Fruit fly (Drosophila melanogaster) whole organism, embryonic: ENCODE data around the gene ben.

Source experiments
- Bteb2 ChIP-seq: fragments of 200-800 bp; sonication (Bioruptor generic); optimal IDR thresholded peaks from 2 replicates; lab custom pipeline; 2016; ENCODE audit warnings: missing biosample characterization, missing genetic modification characterization
- CG10209 ChIP-seq: fragments of 200-800 bp; sonication (Bioruptor generic); optimal IDR thresholded peaks from 3 replicates; lab custom pipeline; 2017; ENCODE audit warnings: missing biosample characterization, mild to moderate bottlenecking, missing genetic modification characterization, missing genetic modification reagents
- CG11093 ChIP-seq: fragments of 200-800 bp; sonication (Bioruptor generic); IDR thresholded peaks from 3 replicates; pipeline ENCODE4 v1.3.6; 2022; ENCODE audit warnings: missing biosample characterization, missing genetic modification characterization
- CG13287 ChIP-seq: fragments of 200-800 bp; sonication (Bioruptor generic); IDR thresholded peaks from 2 replicates; pipeline ENCODE4 v1.3.6; 2022; ENCODE audit warnings: missing biosample characterization, missing genetic modification characterization; ENCODE audit not compliant: partially characterized antibody
- CG15514 ChIP-seq: fragments of 200-800 bp; sonication (Bioruptor generic); optimal IDR thresholded peaks from 3 replicates; lab custom pipeline; 2017; ENCODE audit warnings: missing biosample characterization, missing genetic modification characterization, mild to moderate bottlenecking, moderate library complexity, missing genetic modification reagents
- CG15601 ChIP-seq: fragments of 200-800 bp; sonication (Bioruptor generic); optimal IDR thresholded peaks from 3 replicates; lab custom pipeline; 2019; ENCODE audit warnings: missing biosample characterization, mild to moderate bottlenecking, missing genetic modification characterization, moderate library complexity
- CG1603 ChIP-seq: fragments of 200-800 bp; sonication (Bioruptor generic); optimal IDR thresholded peaks from 2 replicates; lab custom pipeline; 2019; ENCODE audit warnings: missing biosample characterization, mild to moderate bottlenecking, missing genetic modification characterization, moderate library complexity
- CG17568 ChIP-seq: fragments of 200-800 bp; sonication (Bioruptor generic); optimal IDR thresholded peaks from 2 replicates; lab custom pipeline; 2018; ENCODE audit warnings: missing biosample characterization, mild to moderate bottlenecking, missing genetic modification characterization, moderate library complexity
- CG17802 ChIP-seq: fragments of 200-800 bp; sonication (Bioruptor generic); optimal IDR thresholded peaks from 2 replicates; lab custom pipeline; 2018; ENCODE audit warnings: missing biosample characterization, mild to moderate bottlenecking, missing genetic modification characterization, moderate library complexity
- CG18262 ChIP-seq: fragments of 200-800 bp; optimal IDR thresholded peaks from 3 replicates; lab custom pipeline; 2019; ENCODE audit warnings: missing biosample characterization, mild to moderate bottlenecking, missing genetic modification characterization, moderate library complexity
- CG1832 ChIP-seq: fragments of 200-800 bp; sonication (Bioruptor generic); optimal IDR thresholded peaks from 2 replicates; lab custom pipeline; 2017; ENCODE audit warnings: missing biosample characterization, mild to moderate bottlenecking, missing genetic modification characterization, inconsistent platforms
- CG2116 ChIP-seq: fragments of 200-800 bp; sonication (Bioruptor generic); optimal IDR thresholded peaks from 3 replicates; lab custom pipeline; 2018; ENCODE audit warnings: missing biosample characterization, mild to moderate bottlenecking, missing genetic modification characterization
- CG2889 ChIP-seq: fragments of 200-800 bp; sonication (Bioruptor generic); IDR thresholded peaks from 3 replicates; pipeline ENCODE4 v1.3.6; 2022; ENCODE audit warnings: missing biosample characterization, missing genetic modification characterization
- CG3847 ChIP-seq: fragments of 200-800 bp; sonication (Bioruptor generic); IDR thresholded peaks from 2 replicates; pipeline ENCODE4 v1.3.6; 2022; ENCODE audit warnings: missing biosample characterization, missing genetic modification characterization
- CG4360 ChIP-seq: fragments of 200-800 bp; sonication (Bioruptor generic); IDR thresholded peaks from 2 replicates; pipeline ENCODE4 v1.3.6; 2022; ENCODE audit warnings: missing biosample characterization, missing genetic modification characterization
- CG4820 ChIP-seq: fragments of 200-800 bp; sonication (Bioruptor generic); optimal IDR thresholded peaks from 3 replicates; lab custom pipeline; 2016; ENCODE audit warnings: missing biosample characterization, missing genetic modification characterization
- CG6254 ChIP-seq: fragments of 200-800 bp; sonication (Bioruptor generic); optimal IDR thresholded peaks from 3 replicates; lab custom pipeline; 2017; ENCODE audit warnings: mild to moderate bottlenecking, missing biosample characterization, missing genetic modification reagents, missing genetic modification characterization
- CG7745 ChIP-seq: fragments of 200-800 bp; sonication (Bioruptor generic); optimal IDR thresholded peaks from 2 replicates; lab custom pipeline; 2018; ENCODE audit warnings: missing biosample characterization, mild to moderate bottlenecking, missing genetic modification characterization, moderate library complexity
- Doc3 ChIP-seq: fragments of 200-800 bp; sonication (Bioruptor generic); IDR thresholded peaks from 3 replicates; pipeline ENCODE4 v1.3.6; 2022; ENCODE audit warnings: missing biosample characterization, missing genetic modification characterization; ENCODE audit not compliant: partially characterized antibody
- Drgx ChIP-seq: fragments of 200-800 bp; sonication (Bioruptor generic); IDR thresholded peaks from 2 replicates; pipeline ENCODE4 v1.3.6; 2022; ENCODE audit warnings: missing biosample characterization, missing genetic modification characterization
- H15 ChIP-seq: fragments of 200-800 bp; sonication (Bioruptor generic); IDR thresholded peaks from 3 replicates; pipeline ENCODE4 v1.3.6; 2022; ENCODE audit warnings: missing biosample characterization, missing genetic modification characterization
- Hsf ChIP-seq: fragments of 200-800 bp; sonication (Bioruptor generic); optimal IDR thresholded peaks from 3 replicates; lab custom pipeline; 2016; ENCODE audit warnings: missing biosample characterization, missing genetic modification characterization
- Nf-YB ChIP-seq: fragments of 200-800 bp; sonication (Bioruptor generic); optimal IDR thresholded peaks from 3 replicates; lab custom pipeline; 2019; ENCODE audit warnings: missing biosample characterization, mild to moderate bottlenecking, missing genetic modification characterization, moderate library complexity
- Pdp1 ChIP-seq, 2 experiments: fragments of 200-800 bp; sonication (Bioruptor generic); optimal IDR thresholded peaks; 3 replicates each; lab custom pipeline; 2016; ENCODE audit warnings: missing biosample characterization in 2 of 2, missing genetic modification characterization in 2 of 2, mild to moderate bottlenecking in 1 of 2, moderate library complexity in 1 of 2
- Side ChIP-seq: fragments of 200-800 bp; sonication (Bioruptor generic); optimal IDR thresholded peaks from 2 replicates; lab custom pipeline; 2016; ENCODE audit warnings: missing biosample characterization, missing genetic modification characterization
- Six4 ChIP-seq: fragments of 200-800 bp; sonication (Bioruptor generic); optimal IDR thresholded peaks from 2 replicates; lab custom pipeline; 2016; ENCODE audit warnings: missing biosample characterization, missing genetic modification characterization
- Trl ChIP-seq, 3 experiments: fragments of >200 bp in 2 of 3; fragments of 200-800 bp in 1 of 3; sonication (Bioruptor generic) in 1 of 3; optimal IDR thresholded peaks; 2 replicates in 1 of 3; 3 replicates in 2 of 3; lab custom pipeline; 2016 to 2017; ENCODE audit warnings: missing biosample characterization in 1 of 3, missing genetic modification characterization in 1 of 3
- Usf ChIP-seq: fragments of 200-800 bp; sonication (Bioruptor generic); optimal IDR thresholded peaks from 2 replicates; lab custom pipeline; 2017; ENCODE audit warnings: missing genotype, missing biosample characterization, missing genetic modification characterization
- Vsx1 ChIP-seq: fragments of 200-800 bp; sonication (Bioruptor generic); optimal IDR thresholded peaks from 2 replicates; lab custom pipeline; 2017; ENCODE audit warnings: missing biosample characterization, mild to moderate bottlenecking, missing genetic modification characterization, missing genetic modification reagents
- abd-A ChIP-seq: fragments of 200-800 bp; sonication (Bioruptor generic); optimal IDR thresholded peaks from 3 replicates; lab custom pipeline; 2019; ENCODE audit warnings: missing biosample characterization, mild to moderate bottlenecking, missing genetic modification characterization, moderate library complexity
- aop ChIP-seq: fragments of 200-800 bp; sonication (Bioruptor generic); IDR thresholded peaks from 2 replicates; pipeline ENCODE4 v1.3.6; 2022; ENCODE audit warnings: missing biosample characterization, missing genetic modification characterization
- bsh ChIP-seq, 2 experiments: fragments of 200-800 bp; sonication (Bioruptor generic); optimal IDR thresholded peaks; 2 replicates each; lab custom pipeline; 2017 to 2018; ENCODE audit warnings: mild to moderate bottlenecking in 2 of 2, missing biosample characterization in 2 of 2, missing genetic modification characterization in 2 of 2, moderate library complexity in 1 of 2
- crc ChIP-seq: fragments of 200-800 bp; sonication (Bioruptor generic); optimal IDR thresholded peaks from 2 replicates; lab custom pipeline; 2016; ENCODE audit warnings: missing biosample characterization, missing genetic modification characterization
- crol ChIP-seq: fragments of 200-800 bp; sonication (Bioruptor generic); IDR thresholded peaks from 2 replicates; pipeline ENCODE4 v1.3.6; 2022; ENCODE audit warnings: missing biosample characterization, missing genetic modification characterization
- dmrt99B ChIP-seq: fragments of 200-800 bp; sonication (Bioruptor generic); optimal IDR thresholded peaks from 2 replicates; lab custom pipeline; 2018; ENCODE audit warnings: missing biosample characterization, mild to moderate bottlenecking, missing genetic modification characterization, moderate library complexity
- eyg ChIP-seq: fragments of 200-800 bp; sonication (Bioruptor generic); optimal IDR thresholded peaks from 3 replicates; lab custom pipeline; 2016; ENCODE audit warnings: missing biosample characterization, missing genetic modification characterization
- fd102C ChIP-seq: fragments of 200-800 bp; sonication (Bioruptor generic); optimal IDR thresholded peaks from 2 replicates; lab custom pipeline; 2018; ENCODE audit warnings: missing biosample characterization, mild to moderate bottlenecking, missing genetic modification characterization, moderate library complexity
- grn ChIP-seq: fragments of 200-800 bp; sonication (Bioruptor generic); optimal IDR thresholded peaks from 3 replicates; lab custom pipeline; 2017; ENCODE audit warnings: missing biosample characterization, missing genetic modification characterization
- ham ChIP-seq: fragments of 200-800 bp; sonication (Bioruptor generic); IDR thresholded peaks from 2 replicates; pipeline ENCODE4 v1.3.6; 2022; ENCODE audit warnings: missing biosample characterization, missing genetic modification characterization
- hbn ChIP-seq: fragments of 200-800 bp; sonication (Bioruptor generic); IDR thresholded peaks from 2 replicates; pipeline ENCODE4 v1.3.6; 2022; ENCODE audit warnings: missing biosample characterization, missing genetic modification characterization; ENCODE audit not compliant: partially characterized antibody
- jing ChIP-seq: fragments of 200-800 bp; sonication (Bioruptor generic); optimal IDR thresholded peaks from 2 replicates; lab custom pipeline; 2018; ENCODE audit warnings: missing biosample characterization, mild to moderate bottlenecking, missing genetic modification characterization
- nom ChIP-seq: fragments of 200-800 bp; sonication (Bioruptor generic); optimal IDR thresholded peaks from 2 replicates; lab custom pipeline; 2017; ENCODE audit warnings: missing biosample characterization, missing genetic modification characterization, mild to moderate bottlenecking, moderate library complexity, missing genetic modification reagents
- pb ChIP-seq: fragments of 200-800 bp; sonication (Bioruptor generic); optimal IDR thresholded peaks from 3 replicates; lab custom pipeline; 2016; ENCODE audit warnings: missing biosample characterization, missing genetic modification characterization
- peb ChIP-seq: fragments of 200-800 bp; sonication (Bioruptor generic); IDR thresholded peaks from 2 replicates; pipeline ENCODE4 v1.3.6; 2022; ENCODE audit warnings: missing biosample characterization, missing genetic modification characterization
- row ChIP-seq: fragments of 200-800 bp; sonication (Bioruptor generic); IDR thresholded peaks from 3 replicates; pipeline ENCODE4 v1.3.6; 2022; ENCODE audit warnings: missing biosample characterization, missing genetic modification characterization
- sisA ChIP-seq: fragments of 200-800 bp; sonication (Bioruptor generic); IDR thresholded peaks from 2 replicates; pipeline ENCODE4 v1.3.6; 2022; ENCODE audit warnings: missing biosample characterization, missing genetic modification characterization
- sqz ChIP-seq: fragments of 200-800 bp; sonication (Bioruptor generic); optimal IDR thresholded peaks from 3 replicates; lab custom pipeline; 2018; ENCODE audit warnings: missing biosample characterization, mild to moderate bottlenecking, missing genetic modification characterization
- tio ChIP-seq: fragments of 200-800 bp; sonication (Bioruptor generic); optimal IDR thresholded peaks from 2 replicates; lab custom pipeline; 2017; ENCODE audit warnings: missing biosample characterization, missing genetic modification characterization, inconsistent platforms
- usp ChIP-seq: fragments of >200 bp; optimal IDR thresholded peaks from 2 replicates; lab custom pipeline; 2017; ENCODE audit warnings: missing biosample characterization, missing genetic modification characterization
- vfl ChIP-seq: fragments of 200-800 bp; sonication (Bioruptor generic); optimal IDR thresholded peaks from 2 replicates; lab custom pipeline; 2016; ENCODE audit warnings: missing biosample characterization, missing genetic modification characterization
- yki ChIP-seq: fragments of >200 bp; optimal IDR thresholded peaks from 3 replicates; lab custom pipeline; 2018

The ben gene

dm6 chrX:14038023-14038422 is 41.9 kb downstream of the ben start (continued):
- no peak for TF ChIP-seq aop (GFP tag; lab: Robert Waterston, UW)
- TF ChIP-seq CG15601 (tag; lab: Kevin White, UChicago): no peak
- peak; percentile 51 for TF ChIP-seq sqz (GFP tag; lab: Kevin White, UChicago)
- TF ChIP-seq CG17568 (GFP tag; lab: Kevin White, UChicago): no peak
- no peak for TF ChIP-seq jing (GFP tag; lab: Kevin White, UChicago)
- peak; percentile 51 for TF ChIP-seq yki
- no peak for TF ChIP-seq sisA (GFP tag; lab: Robert Waterston, UW)
- TF ChIP-seq Bteb2 (GFP tag; lab: Kevin White, UChicago): no peak
- no peak for TF ChIP-seq CG17802 (tag; lab: Kevin White, UChicago)
- no peak for TF ChIP-seq Usf
- TF ChIP-seq crc: no peak
- peak; percentile 21; the same call in 1 of the 2 replicates for TF ChIP-seq crol (GFP tag; lab: Robert Waterston, UW)
- no peak for TF ChIP-seq Side
- no peak for TF ChIP-seq CG6254 (GFP tag; lab: Kevin White, UChicago)
- TF ChIP-seq grn (GFP tag; lab: Kevin White, UChicago): no peak
- TF ChIP-seq CG11093 (GFP tag; lab: Robert Waterston, UW): no peak
- no peak for TF ChIP-seq CG10209 (GFP tag; lab: Kevin White, UChicago)
- peak in 1 of 2 experiments; percentile 87 for TF ChIP-seq bsh (GFP tag; optimal IDR thresholded peaks at IDR 0.05; lab: Kevin White, UChicago)
- no peak for TF ChIP-seq Vsx1
- TF ChIP-seq row (GFP tag; lab: Robert Waterston, UW): 0 out of 3 replicates have a peak, but pooled peaks have one; percentile 8
- TF ChIP-seq abd-A (tag; lab: Kevin White, UChicago): no peak
- no peak for TF ChIP-seq CG2116 (GFP tag; lab: Kevin White, UChicago)
- TF ChIP-seq Trl (optimal IDR thresholded peaks at IDR 0.05; lab: Kevin White, UChicago): peak; percentile 40 to 73
- TF ChIP-seq Trl (GFP tag; optimal IDR thresholded peaks at IDR 0.05; lab: Kevin White, UChicago): no peak
- no peak for TF ChIP-seq fd102C (GFP tag; lab: Kevin White, UChicago)
- no peak for TF ChIP-seq eyg
- TF ChIP-seq peb (GFP tag; lab: Robert Waterston, UW): no peak
- no peak for TF ChIP-seq CG4820 (GFP tag; lab: Kevin White, UChicago)
- no peak for TF ChIP-seq usp (GFP tag; lab: Kevin White, UChicago)
- TF ChIP-seq CG4360 (GFP tag; lab: Robert Waterston, UW): peak; percentile 97
- no peak for TF ChIP-seq hbn (GFP tag; lab: Robert Waterston, UW)
- no peak for TF ChIP-seq CG13287 (GFP tag; lab: Robert Waterston, UW)
- no peak for TF ChIP-seq CG1603 (tag; lab: Kevin White, UChicago)
- peak; percentile 56; the same call in 1 of the 2 replicates for TF ChIP-seq Drgx
- peak; percentile 79 for TF ChIP-seq CG1832
- TF ChIP-seq nom (GFP tag; lab: Kevin White, UChicago): peak; percentile 97
- TF ChIP-seq vfl (GFP tag; lab: Kevin White, UChicago): no peak
- TF ChIP-seq pb (GFP tag; lab: Kevin White, UChicago): no peak
- no peak for TF ChIP-seq CG2889 (GFP tag; lab: Robert Waterston, UW)
- TF ChIP-seq H15: 0 out of 3 replicates have a peak, but pooled peaks have one; percentile 27
- TF ChIP-seq Nf-YB (GFP tag; lab: Kevin White, UChicago): peak; percentile 78
- TF ChIP-seq CG3847 (GFP tag; lab: Robert Waterston, UW): no peak
- TF ChIP-seq ham (GFP tag; lab: Robert Waterston, UW): no peak
- no peak for TF ChIP-seq Six4 (GFP tag; lab: Kevin White, UChicago)
- no peak for TF ChIP-seq Doc3 (GFP tag; lab: Robert Waterston, UW)
- TF ChIP-seq CG15514 (GFP tag; lab: Kevin White, UChicago): no peak
- no peak for TF ChIP-seq CG18262
- TF ChIP-seq Pdp1 (GFP tag; optimal IDR thresholded peaks at IDR 0.05; lab: Kevin White, UChicago): no peak
- TF ChIP-seq Hsf (GFP tag; lab: Kevin White, UChicago): no peak
- no peak for TF ChIP-seq dmrt99B (tag; lab: Kevin White, UChicago)
- TF ChIP-seq CG7745 (tag; lab: Kevin White, UChicago): no peak
- no peak for TF ChIP-seq tio
